Worm (Caenorhabditis elegans) whole organism, early embryonic: Measurements from ENCODE around the gene ZC132.11.
"Not testable (repeated sequence)": the region's sequence is repeated elsewhere in the genome, so short reads cannot be mapped to it uniquely, and the experiment has no call there.

Source experiments
- aly-1 ChIP-seq: sonication (generic microtip); optimal IDR thresholded peaks from 2 replicates; lab custom pipeline; 2016; ENCODE audit warnings: missing genetic modification characterization, missing compliant biosample characterization
- ama-1 ChIP-seq: fragments of 150-350 bp; optimal IDR thresholded peaks from 2 replicates; lab custom pipeline; 2014
- ceh-13 ChIP-seq: fragments of 200-800 bp; sonication (Bioruptor generic); optimal IDR thresholded peaks from 2 replicates; lab custom pipeline; 2018; ENCODE audit warnings: mild to moderate bottlenecking, missing genetic modification characterization, missing compliant biosample characterization
- flt-1 ChIP-seq: fragments of 200-800 bp; sonication (Bioruptor generic); IDR thresholded peaks from 2 replicates; pipeline ENCODE4 v1.3.6; 2022; ENCODE audit warnings: missing genetic modification characterization, missing compliant biosample characterization
- hmbx-1 ChIP-seq: sonication (generic microtip); optimal IDR thresholded peaks from 2 replicates; lab custom pipeline; 2016; ENCODE audit warnings: mild to moderate bottlenecking, missing genetic modification characterization, missing compliant biosample characterization
- hmg-4 ChIP-seq: fragments of 200-800 bp; sonication (Bioruptor generic); optimal IDR thresholded peaks from 2 replicates; lab custom pipeline; 2018; ENCODE audit warnings: mild to moderate bottlenecking, missing genetic modification characterization, missing compliant biosample characterization
- hnd-1 ChIP-seq: sonication (generic microtip); optimal IDR thresholded peaks from 2 replicates; lab custom pipeline; 2016; ENCODE audit warnings: missing genetic modification characterization, missing compliant biosample characterization
- pes-1 ChIP-seq: fragments of 200-800 bp; sonication (Bioruptor generic); IDR thresholded peaks from 2 replicates; pipeline ENCODE4 v1.3.6; 2022; ENCODE audit warnings: missing genetic modification reagents, missing genetic modification characterization, missing compliant biosample characterization
- sea-1 ChIP-seq: fragments of 200-800 bp; sonication (Bioruptor generic); conservative IDR thresholded peaks from 2 replicates; pipeline ENCODE4 v1.3.6; 2022; ENCODE audit warnings: missing genetic modification characterization, missing compliant biosample characterization
- tbx-37 ChIP-seq: fragments of 200-800 bp; sonication (Bioruptor generic); conservative IDR thresholded peaks from 2 replicates; pipeline ENCODE4 v1.3.6; 2022; ENCODE audit warnings: missing genetic modification reagents, missing genetic modification characterization, missing compliant biosample characterization
- tra-4 ChIP-seq: sonication (generic microtip); optimal IDR thresholded peaks from 2 replicates; lab custom pipeline; 2017; ENCODE audit warnings: missing genetic modification characterization, missing compliant biosample characterization

ce11 chrV:4271258-4271657, 27.2 kb downstream of the ZC132.11 start, which contains the start of gene srt-38:
- not testable (repeated sequence) for TF ChIP-seq hnd-1 (tag; lab: Kevin White, UChicago); tbx-37 (GFP tag; lab: Robert Waterston, UW); hmg-4; ama-1; ceh-13 (GFP tag; lab: Kevin White, UChicago); aly-1; sea-1 (GFP tag; lab: Robert Waterston, UW); pes-1; hmbx-1 (tag; lab: Kevin White, UChicago); tra-4 (tag; lab: Kevin White, UChicago); flt-1 (GFP tag; lab: Robert Waterston, UW)
